Fruit fly (Drosophila melanogaster): Measurements from ENCODE around the gene CG9519.

DNA sequence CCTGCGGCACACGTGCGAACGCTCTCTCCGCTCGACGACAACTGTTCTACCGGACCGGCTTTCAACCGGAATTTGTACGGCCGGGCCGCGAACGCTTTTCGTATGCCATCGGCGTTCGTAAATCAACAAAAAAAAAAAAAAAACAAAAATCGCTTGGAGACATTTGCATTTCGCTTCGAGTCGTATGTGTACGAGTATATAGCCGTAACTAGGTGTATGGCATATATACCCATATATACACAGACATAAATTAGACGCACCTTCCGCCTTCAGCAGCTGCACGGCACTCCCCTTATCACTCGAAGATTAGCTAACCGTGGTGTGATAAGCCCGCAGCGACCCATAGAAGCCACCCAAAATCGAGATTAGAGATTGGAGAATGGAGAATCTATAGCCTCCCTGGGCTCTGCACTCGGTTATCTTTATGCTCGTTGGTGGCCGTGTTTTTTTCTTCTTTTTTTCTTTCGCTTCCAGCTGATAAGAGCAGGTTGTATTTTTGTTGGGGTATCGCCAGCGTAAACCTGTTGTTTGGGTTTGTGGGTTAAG, 49.4 kb upstream of the CG9519 start, which contains the start of gene CG9512:
- TF ChIP-seq kah (GFP tag; optimal IDR thresholded peaks at IDR 0.05) = no peak
- TF ChIP-seq cato (GFP tag; optimal IDR thresholded peaks at IDR 0.05; ENCODE audit: borderline replicate concordance) = no peak
- TF ChIP-seq Nf-YB (GFP tag; optimal IDR thresholded peaks at IDR 0.05) = no peak
- TF ChIP-seq CG18599 (GFP tag; optimal IDR thresholded peaks at IDR 0.05) = no peak
- TF ChIP-seq tll (GFP tag; optimal IDR thresholded peaks at IDR 0.05) = no peak
- no peak for TF ChIP-seq trem (tag; optimal IDR thresholded peaks at IDR 0.05)

All from whole organism, embryonic.